Worm (Caenorhabditis elegans): ENCODE measurements around the gene F07B10.7.

DNA sequence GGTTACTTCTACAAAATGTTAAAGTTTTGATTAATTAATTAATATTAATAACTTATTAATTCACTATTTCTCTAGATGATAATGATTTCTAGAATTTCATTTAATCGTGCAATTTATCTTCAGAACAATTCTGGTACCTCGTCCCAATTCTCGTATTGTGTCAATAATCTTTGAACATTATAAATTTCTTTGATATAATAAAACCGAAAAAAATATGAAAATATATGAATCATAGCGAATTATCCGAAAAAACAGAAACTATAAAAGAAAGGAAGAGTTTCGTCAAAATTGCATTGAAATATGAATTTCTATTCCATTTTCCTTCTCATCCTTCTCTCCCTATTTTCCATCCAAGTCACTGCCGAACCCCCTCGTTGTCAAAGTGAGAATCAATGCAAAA lies 9.8 kb downstream of the F07B10.7 start, which contains the start of gene T19B10.12:
- no peak for TF ChIP-seq pha-4 (tag; optimal IDR thresholded peaks at IDR 0.05)
- TF ChIP-seq C38D4.7 (GFP tag; optimal IDR thresholded peaks at IDR 0.05): no peak

Measured in whole organism, late embryonic.